Worm (Caenorhabditis elegans): ENCODE results near the gene mdt-22.

The mdt-22 gene

DNA sequence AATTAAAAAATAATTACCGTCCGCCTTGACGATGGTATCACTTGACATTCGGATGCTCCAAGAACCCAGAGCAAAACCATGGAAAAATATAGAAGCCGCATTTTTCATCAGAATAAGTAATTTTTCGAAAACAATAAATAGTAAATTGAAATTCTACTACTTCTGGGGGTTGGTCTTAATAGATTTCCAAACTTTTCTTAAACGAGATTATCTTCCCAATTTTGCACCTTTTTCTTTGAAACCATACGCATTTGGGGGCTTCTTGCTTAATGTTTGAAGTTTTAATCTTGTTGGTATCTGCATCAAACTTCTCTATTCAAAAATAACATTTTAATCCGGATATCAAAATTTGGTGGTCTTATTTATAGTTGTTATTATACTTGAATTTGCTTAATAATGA is 15.1 kb downstream of the mdt-22 start, which contains the start of gene gcy-5:
Gene gcy-5 (minus strand): TSS at position 101 of the 400 bp plus-strand sequence.
- TF ChIP-seq flt-1 (GFP tag; IDR thresholded peaks at IDR 0.05) (no peak), ztf-29 (GFP tag; IDR thresholded peaks at IDR 0.05) (no peak), tab-1 (GFP tag; IDR thresholded peaks at IDR 0.05) (no peak), med-1 (GFP tag; optimal IDR thresholded peaks at IDR 0.05; ENCODE audit: insufficient read depth) (no peak)

DNA sequence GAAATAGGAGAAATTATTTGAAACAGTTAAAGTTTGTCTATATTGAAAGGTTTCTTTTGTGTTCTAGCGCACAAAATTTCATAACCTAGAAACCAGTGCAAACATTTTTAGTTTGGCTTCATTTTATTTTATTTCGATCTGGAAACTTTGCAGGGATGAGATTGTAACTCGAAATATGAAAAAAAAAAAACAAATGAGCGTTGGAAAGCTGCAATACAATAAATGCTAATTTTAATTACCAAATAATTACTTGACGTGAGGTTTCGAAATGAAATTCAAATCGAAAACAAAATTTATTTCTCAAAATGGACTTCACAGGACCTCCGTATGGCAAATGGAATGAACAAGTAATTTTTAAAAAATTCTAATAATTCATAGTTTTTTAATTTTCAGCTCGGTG is 16.0 kb downstream of the mdt-22 start, which contains the start of gene M02G9.4:
Gene M02G9.4 (plus strand): TSS at position 301 of the 400 bp plus-strand sequence.
- TF ChIP-seq tab-1 (GFP tag; IDR thresholded peaks at IDR 0.05) = no peak
- TF ChIP-seq cog-1 (tag; optimal IDR thresholded peaks at IDR 0.05) = no peak
- TF ChIP-seq med-1 (GFP tag; optimal IDR thresholded peaks at IDR 0.05; ENCODE audit: insufficient read depth) = no peak
- no peak for TF ChIP-seq flt-1 (GFP tag; IDR thresholded peaks at IDR 0.05)
- no peak for TF ChIP-seq klf-2 (GFP tag; conservative IDR thresholded peaks at IDR 0.05)
- no peak for TF ChIP-seq ref-1 (GFP tag; conservative IDR thresholded peaks at IDR 0.05)
- no peak for TF ChIP-seq T22C8.4 (GFP tag; IDR thresholded peaks at IDR 0.05)
- no peak for TF ChIP-seq ztf-29 (GFP tag; IDR thresholded peaks at IDR 0.05)
- no peak for TF ChIP-seq ztf-23 (GFP tag; IDR thresholded peaks at IDR 0.05)

DNA sequence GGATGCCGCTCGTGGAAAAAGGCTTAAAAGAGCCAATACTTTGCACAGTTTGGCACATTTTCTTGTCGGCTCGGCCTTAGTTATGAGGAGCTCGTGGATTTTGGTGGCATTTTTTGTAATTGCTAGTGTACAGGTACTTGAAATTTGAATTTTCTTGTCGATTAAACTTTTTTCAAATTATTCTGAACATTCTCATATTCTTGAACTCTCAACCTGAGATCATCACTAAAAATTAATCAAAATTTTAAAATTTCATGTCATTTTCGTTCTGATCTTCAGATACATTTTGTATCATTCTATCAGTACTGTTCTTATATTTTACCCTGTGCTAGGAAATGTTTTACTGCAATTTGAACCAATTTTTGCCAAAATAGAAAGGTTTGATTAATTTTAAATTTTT is 20.4 kb downstream of the mdt-22 start, which contains the start of gene idpp-4:
Gene idpp-4 (plus strand): TSS at position 51 of the 400 bp plus-strand sequence.
- no peak for TF ChIP-seq cog-1 (tag; optimal IDR thresholded peaks at IDR 0.05)
- no peak for TF ChIP-seq ztf-23 (GFP tag; IDR thresholded peaks at IDR 0.05)
- TF ChIP-seq flt-1 (GFP tag; IDR thresholded peaks at IDR 0.05) = no peak
- no peak for TF ChIP-seq klf-2 (GFP tag; conservative IDR thresholded peaks at IDR 0.05)
- TF ChIP-seq med-1 (GFP tag; optimal IDR thresholded peaks at IDR 0.05; ENCODE audit: insufficient read depth) = no peak
- TF ChIP-seq T22C8.4 (GFP tag; IDR thresholded peaks at IDR 0.05) = no peak

DNA sequence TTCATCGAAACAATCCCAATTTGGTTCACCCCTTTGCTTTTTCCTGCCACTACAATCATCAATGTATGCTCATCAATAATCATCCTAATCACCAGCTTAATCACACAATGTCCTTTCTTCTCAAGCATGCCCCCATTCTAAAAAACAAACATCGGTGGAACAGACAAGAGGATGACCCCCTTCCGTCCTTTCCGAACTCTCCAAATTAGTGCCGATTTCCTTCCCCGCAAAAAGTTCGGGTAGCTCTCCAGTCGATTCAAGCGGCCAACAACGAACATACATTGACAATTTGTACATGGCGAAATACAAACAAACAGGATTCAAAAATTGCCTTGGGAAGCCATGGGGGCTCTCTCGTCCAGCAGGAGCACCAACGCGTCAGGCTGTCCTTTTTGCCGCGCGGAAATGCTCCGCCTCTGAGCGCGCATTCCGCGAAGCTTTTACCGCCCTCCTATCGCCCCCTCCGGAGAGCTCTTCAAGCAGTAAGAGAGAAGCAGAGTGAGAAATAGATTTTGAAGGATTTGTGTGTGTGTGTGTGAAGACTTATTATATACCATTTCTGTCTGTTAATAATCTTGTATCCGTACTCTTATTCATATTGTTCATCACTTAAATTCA is 24.7 kb downstream of the mdt-22 start, which contains the start of gene appg-1:
Gene appg-1 (plus strand): TSS at position 427 of the 618 bp plus-strand sequence.
- TF ChIP-seq ztf-29 (GFP tag; IDR thresholded peaks at IDR 0.05) (no peak), ztf-23 (GFP tag; IDR thresholded peaks at IDR 0.05) (no peak), ref-1 (GFP tag; conservative IDR thresholded peaks at IDR 0.05) (no peak), med-1 (GFP tag; optimal IDR thresholded peaks at IDR 0.05; ENCODE audit: insufficient read depth) (no peak)

DNA sequence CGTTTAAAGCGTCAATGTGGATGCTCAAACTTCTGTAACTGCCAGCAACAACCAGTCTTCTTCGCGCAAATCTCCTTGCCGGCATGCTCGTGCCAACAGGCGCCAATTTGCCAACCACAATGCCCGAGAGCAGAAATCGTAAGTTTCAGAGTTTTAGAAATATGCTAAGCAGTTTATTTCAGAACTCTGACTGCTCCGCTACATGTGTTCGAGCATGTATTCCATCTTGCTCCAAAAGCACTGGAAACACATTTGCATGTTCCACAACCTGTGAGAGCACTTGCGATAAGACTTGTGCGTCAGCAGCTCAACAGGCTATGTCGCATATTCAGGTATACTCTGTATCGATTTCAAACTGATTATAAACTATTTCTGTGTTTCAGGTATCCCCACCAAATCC is 28.7 kb downstream of the mdt-22 start:
- no peak for TF ChIP-seq ztf-29 (GFP tag; IDR thresholded peaks at IDR 0.05)
- no peak for TF ChIP-seq T22C8.4 (GFP tag; IDR thresholded peaks at IDR 0.05)
- no peak for TF ChIP-seq tab-1 (GFP tag; IDR thresholded peaks at IDR 0.05)

DNA sequence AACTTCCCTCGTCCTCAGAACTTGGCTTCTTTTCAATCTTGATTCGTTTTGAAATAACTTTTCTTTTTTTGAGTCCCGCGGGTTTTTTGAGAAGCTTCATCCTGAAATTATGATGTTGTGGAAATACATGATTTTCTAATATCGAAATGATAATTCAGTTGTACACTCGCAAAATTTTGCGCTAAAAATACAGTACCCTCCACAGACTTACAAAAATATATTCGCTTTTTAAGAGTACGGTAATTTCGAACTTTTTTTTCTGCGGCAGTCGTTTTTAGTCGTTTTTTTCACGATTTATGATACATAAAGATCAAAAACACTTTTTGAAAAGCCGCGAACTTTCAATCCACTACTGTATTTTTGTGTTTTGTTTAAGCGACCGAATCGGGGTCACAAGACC is 44.0 kb downstream of the mdt-22 start, which contains the start of gene pro-2:
Gene pro-2 (minus strand): TSS at position 101 of the 400 bp plus-strand sequence.
- TF ChIP-seq cog-1 (tag; optimal IDR thresholded peaks at IDR 0.05) = no peak
- no peak for TF ChIP-seq ref-1 (GFP tag; conservative IDR thresholded peaks at IDR 0.05)
- no peak for TF ChIP-seq flt-1 (GFP tag; IDR thresholded peaks at IDR 0.05)
- no peak for TF ChIP-seq tab-1 (GFP tag; IDR thresholded peaks at IDR 0.05)
- no peak for TF ChIP-seq ztf-23 (GFP tag; IDR thresholded peaks at IDR 0.05)
- no peak for TF ChIP-seq klf-2 (GFP tag; conservative IDR thresholded peaks at IDR 0.05)
- TF ChIP-seq T22C8.4 (GFP tag; IDR thresholded peaks at IDR 0.05) = no peak
- TF ChIP-seq ztf-29 (GFP tag; IDR thresholded peaks at IDR 0.05) = no peak

DNA sequence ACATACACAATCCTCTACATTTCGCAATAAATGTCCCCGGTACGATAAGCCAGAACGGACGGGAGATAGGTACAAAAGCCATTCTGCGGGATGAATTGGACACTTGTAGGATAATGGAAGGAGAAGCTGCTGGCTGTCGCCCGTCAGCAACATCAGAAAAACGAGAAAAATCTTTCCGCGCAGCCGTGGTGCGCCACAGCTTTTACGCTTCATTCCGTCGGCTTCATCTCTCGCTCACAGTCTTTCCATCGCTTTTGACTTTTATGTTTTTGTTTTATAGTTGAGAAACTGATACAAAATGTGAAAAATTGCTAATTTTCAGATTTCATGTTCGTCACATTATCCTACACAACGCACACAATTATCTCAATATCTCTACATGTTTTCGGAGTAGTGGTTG is 45.1 kb downstream of the mdt-22 start, which contains the start of gene C07E3.10:
Gene C07E3.10 (plus strand): TSS at position 301 of the 400 bp plus-strand sequence.
- TF ChIP-seq tab-1 (GFP tag; IDR thresholded peaks at IDR 0.05) (no peak), flt-1 (GFP tag; IDR thresholded peaks at IDR 0.05) (peak; percentile 10; the same call in 1 of the 2 replicates), T22C8.4 (GFP tag; IDR thresholded peaks at IDR 0.05) (no peak), med-1 (GFP tag; optimal IDR thresholded peaks at IDR 0.05; ENCODE audit: insufficient read depth) (no peak), cog-1 (tag; optimal IDR thresholded peaks at IDR 0.05) (no peak)

DNA sequence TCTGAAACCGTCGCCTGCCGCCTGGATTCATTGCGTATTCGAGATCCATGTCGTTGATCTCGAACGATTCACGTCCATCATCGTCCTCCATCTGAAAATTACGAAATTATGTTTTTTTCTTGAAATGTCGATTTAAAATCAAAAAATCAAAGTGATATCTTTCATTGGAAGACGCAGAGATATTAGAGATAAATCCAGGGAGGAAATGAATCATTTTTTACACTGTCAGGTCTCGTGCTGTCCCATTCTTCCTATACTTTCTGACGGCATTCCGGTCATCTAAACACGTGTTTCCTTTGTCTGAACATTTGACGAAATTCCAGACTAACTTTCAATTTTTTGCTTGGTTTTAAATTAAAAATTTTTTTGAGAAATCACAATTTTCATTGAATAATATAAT is 48.9 kb downstream of the mdt-22 start, which contains the start of gene stip-1:
Gene stip-1 (minus strand): TSS at position 98 of the 400 bp plus-strand sequence.
- no peak for TF ChIP-seq tab-1 (GFP tag; IDR thresholded peaks at IDR 0.05)
- TF ChIP-seq ref-1 (GFP tag; conservative IDR thresholded peaks at IDR 0.05) = no peak
- TF ChIP-seq flt-1 (GFP tag; IDR thresholded peaks at IDR 0.05) = no peak
- TF ChIP-seq ztf-23 (GFP tag; IDR thresholded peaks at IDR 0.05) = no peak
- TF ChIP-seq ztf-29 (GFP tag; IDR thresholded peaks at IDR 0.05) = no peak
- no peak for TF ChIP-seq klf-2 (GFP tag; conservative IDR thresholded peaks at IDR 0.05)
- no peak for TF ChIP-seq cog-1 (tag; optimal IDR thresholded peaks at IDR 0.05)
- TF ChIP-seq med-1 (GFP tag; optimal IDR thresholded peaks at IDR 0.05; ENCODE audit: insufficient read depth) = no peak
- no peak for TF ChIP-seq T22C8.4 (GFP tag; IDR thresholded peaks at IDR 0.05)

DNA sequence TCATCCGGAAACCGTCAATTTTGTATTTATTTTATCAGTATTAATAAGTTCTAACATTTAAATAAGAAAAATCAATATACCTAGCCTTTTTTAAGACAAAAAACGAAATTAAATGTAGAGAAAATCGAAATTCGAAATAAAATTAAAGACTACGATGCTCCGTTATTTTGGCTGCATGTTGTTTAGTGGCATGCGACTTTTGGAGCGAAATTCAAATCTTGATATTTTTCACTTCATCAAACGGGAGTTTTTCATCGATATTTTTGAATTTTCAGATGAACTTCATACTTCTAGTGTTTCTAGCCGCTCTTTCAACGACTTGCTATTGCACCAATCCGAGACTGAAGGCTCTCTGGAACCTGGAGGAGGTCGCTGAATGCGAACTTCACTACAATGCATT is 49.5 kb downstream of the mdt-22 start, which contains the start of gene C07E3.9:
Gene C07E3.9 (plus strand): TSS at position 270 of the 400 bp plus-strand sequence.
- TF ChIP-seq ztf-29 (GFP tag; IDR thresholded peaks at IDR 0.05) = no peak
- no peak for TF ChIP-seq med-1 (GFP tag; optimal IDR thresholded peaks at IDR 0.05; ENCODE audit: insufficient read depth)
- no peak for TF ChIP-seq T22C8.4 (GFP tag; IDR thresholded peaks at IDR 0.05)
- TF ChIP-seq klf-2 (GFP tag; conservative IDR thresholded peaks at IDR 0.05) = no peak
- no peak for TF ChIP-seq cog-1 (tag; optimal IDR thresholded peaks at IDR 0.05)
- TF ChIP-seq ztf-23 (GFP tag; IDR thresholded peaks at IDR 0.05) = no peak
- TF ChIP-seq tab-1 (GFP tag; IDR thresholded peaks at IDR 0.05) = no peak
- no peak for TF ChIP-seq flt-1 (GFP tag; IDR thresholded peaks at IDR 0.05)
- no peak for TF ChIP-seq ref-1 (GFP tag; conservative IDR thresholded peaks at IDR 0.05)

Measured in whole organism, midembryonic.